Fruit fly (Drosophila melanogaster): ENCODE measurements around the gene mus312.

mus312 gene

dm6 chr3L:7328567-7329253, at the start of gene mus312, which contains the start of the genes mrva and CG42307:
Gene mus312, plus strand, starts transcription at chr3L:7329132.
Gene mrva, minus strand, starts transcription at chr3L:7328842.
Gene CG42307, plus strand, starts transcription at chr3L:7329132.
- TF ChIP-seq pan (optimal IDR thresholded peaks at IDR 0.05) (no peak), psq (optimal IDR thresholded peaks at IDR 0.05) (no peak), CG8478 (optimal IDR thresholded peaks at IDR 0.05) (no peak), Dll (optimal IDR thresholded peaks at IDR 0.05) (no peak), EcR (GFP tag; optimal IDR thresholded peaks at IDR 0.05) (no peak), usp (GFP tag; optimal IDR thresholded peaks at IDR 0.05) (no peak)

- TF ChIP-seq pan (optimal IDR thresholded peaks at IDR 0.05) (no peak), usp (GFP tag; optimal IDR thresholded peaks at IDR 0.05) (no peak), EcR (GFP tag; optimal IDR thresholded peaks at IDR 0.05) (no peak), CG8478 (optimal IDR thresholded peaks at IDR 0.05) (no peak), Dll (optimal IDR thresholded peaks at IDR 0.05) (no peak), psq (optimal IDR thresholded peaks at IDR 0.05) (no peak)
Measured at dm6 chr3L:7283541-7283940, 45.4 kb upstream of the mus312 start.

dm6 chr3L:7300660-7301059, 28.3 kb upstream of the mus312 start:
- TF ChIP-seq usp (GFP tag; optimal IDR thresholded peaks at IDR 0.05) (no peak), psq (optimal IDR thresholded peaks at IDR 0.05) (no peak), CG8478 (optimal IDR thresholded peaks at IDR 0.05) (no peak), pan (optimal IDR thresholded peaks at IDR 0.05) (no peak), Dll (optimal IDR thresholded peaks at IDR 0.05) (no peak), EcR (GFP tag; optimal IDR thresholded peaks at IDR 0.05) (no peak)

- no peak for TF ChIP-seq psq (optimal IDR thresholded peaks at IDR 0.05)
- TF ChIP-seq pan (optimal IDR thresholded peaks at IDR 0.05): no peak
- TF ChIP-seq CG8478 (optimal IDR thresholded peaks at IDR 0.05): no peak
- TF ChIP-seq EcR (GFP tag; optimal IDR thresholded peaks at IDR 0.05): no peak
- no peak for TF ChIP-seq Dll (optimal IDR thresholded peaks at IDR 0.05)
- no peak for TF ChIP-seq usp (GFP tag; optimal IDR thresholded peaks at IDR 0.05)
Measured at dm6 chr3L:7312754-7313153, 16.2 kb upstream of the mus312 start, which contains the start of gene unc-13-4A. Gene unc-13-4A, minus strand, starts transcription at chr3L:7312896.

- no peak for TF ChIP-seq CG8478 (optimal IDR thresholded peaks at IDR 0.05)
- no peak for TF ChIP-seq psq (optimal IDR thresholded peaks at IDR 0.05)
- no peak for TF ChIP-seq pan (optimal IDR thresholded peaks at IDR 0.05)
- no peak for TF ChIP-seq usp (GFP tag; optimal IDR thresholded peaks at IDR 0.05)
- TF ChIP-seq EcR (GFP tag; optimal IDR thresholded peaks at IDR 0.05): no peak
- no peak for TF ChIP-seq Dll (optimal IDR thresholded peaks at IDR 0.05)
Measured at dm6 chr3L:7313559-7314132, 15.3 kb upstream of the mus312 start.

- TF ChIP-seq Dll (optimal IDR thresholded peaks at IDR 0.05): no peak
- no peak for TF ChIP-seq EcR (GFP tag; optimal IDR thresholded peaks at IDR 0.05)
- no peak for TF ChIP-seq psq (optimal IDR thresholded peaks at IDR 0.05)
- no peak for TF ChIP-seq CG8478 (optimal IDR thresholded peaks at IDR 0.05)
- TF ChIP-seq pan (optimal IDR thresholded peaks at IDR 0.05): no peak
- TF ChIP-seq usp (GFP tag; optimal IDR thresholded peaks at IDR 0.05): no peak
Measured at dm6 chr3L:7314133-7314532, 14.8 kb upstream of the mus312 start.

dm6 chr3L:7319768-7320167, 9.2 kb upstream of the mus312 start, which contains the start of gene CG8607:
Gene CG8607, plus strand, starts transcription at chr3L:7320068.
- no peak for TF ChIP-seq usp (GFP tag; optimal IDR thresholded peaks at IDR 0.05)
- TF ChIP-seq psq (optimal IDR thresholded peaks at IDR 0.05): no peak
- TF ChIP-seq CG8478 (optimal IDR thresholded peaks at IDR 0.05): no peak
- no peak for TF ChIP-seq Dll (optimal IDR thresholded peaks at IDR 0.05)
- no peak for TF ChIP-seq pan (optimal IDR thresholded peaks at IDR 0.05)
- no peak for TF ChIP-seq EcR (GFP tag; optimal IDR thresholded peaks at IDR 0.05)

dm6 chr3L:7323348-7323747, 5.6 kb upstream of the mus312 start, which contains the start of the genes RhoGEF4 and Rint1:
Gene RhoGEF4, minus strand, starts transcription at chr3L:7323411.
Gene Rint1, plus strand, starts transcription at chr3L:7323619.
- TF ChIP-seq pan (optimal IDR thresholded peaks at IDR 0.05) (no peak), psq (optimal IDR thresholded peaks at IDR 0.05) (no peak), EcR (GFP tag; optimal IDR thresholded peaks at IDR 0.05) (no peak), Dll (optimal IDR thresholded peaks at IDR 0.05) (no peak), CG8478 (optimal IDR thresholded peaks at IDR 0.05) (no peak), usp (GFP tag; optimal IDR thresholded peaks at IDR 0.05) (no peak)

dm6 chr3L:7326676-7327075, 2.3 kb upstream of the mus312 start:
- TF ChIP-seq Dll (optimal IDR thresholded peaks at IDR 0.05) (no peak), pan (optimal IDR thresholded peaks at IDR 0.05) (no peak), usp (GFP tag; optimal IDR thresholded peaks at IDR 0.05) (no peak), EcR (GFP tag; optimal IDR thresholded peaks at IDR 0.05) (no peak), CG8478 (optimal IDR thresholded peaks at IDR 0.05) (no peak), psq (optimal IDR thresholded peaks at IDR 0.05) (no peak)

- no peak for TF ChIP-seq pan (optimal IDR thresholded peaks at IDR 0.05)
- no peak for TF ChIP-seq CG8478 (optimal IDR thresholded peaks at IDR 0.05)
- no peak for TF ChIP-seq Dll (optimal IDR thresholded peaks at IDR 0.05)
Measured at dm6 chr3L:7334990-7335389, 6.1 kb downstream of the mus312 start, which contains the start of the genes wrm1 and wrm2. Gene wrm1, minus strand, starts transcription at chr3L:7335226. Gene wrm2, minus strand, starts transcription at chr3L:7335226.

dm6 chr3L:7338786-7339185, 9.9 kb downstream of the mus312 start:
- no peak for TF ChIP-seq CG8478 (optimal IDR thresholded peaks at IDR 0.05)
- TF ChIP-seq Dll (optimal IDR thresholded peaks at IDR 0.05): no peak
- TF ChIP-seq usp (GFP tag; optimal IDR thresholded peaks at IDR 0.05): no peak
- no peak for TF ChIP-seq EcR (GFP tag; optimal IDR thresholded peaks at IDR 0.05)
- no peak for TF ChIP-seq pan (optimal IDR thresholded peaks at IDR 0.05)
- TF ChIP-seq psq (optimal IDR thresholded peaks at IDR 0.05): no peak

dm6 chr3L:7339216-7339742, 10.3 kb downstream of the mus312 start, which contains the start of the genes lark and eco:
Gene lark, plus strand, starts transcription at chr3L:7339266.
Gene eco, minus strand, starts transcription at chr3L:7339340.
- no peak for TF ChIP-seq psq (optimal IDR thresholded peaks at IDR 0.05)
- no peak for TF ChIP-seq usp (GFP tag; optimal IDR thresholded peaks at IDR 0.05)
- TF ChIP-seq Dll (optimal IDR thresholded peaks at IDR 0.05): no peak

Measured in whole organism.